Worm (Caenorhabditis elegans): ENCODE results near the gene Y67H2A.7.

Y67H2A.7 gene

ce11 chrIV:13334287-13334686, 30.7 kb downstream of the Y67H2A.7 start (continued):
- TF ChIP-seq tbx-9 (tag; optimal IDR thresholded peaks at IDR 0.05; ENCODE audit: borderline replicate concordance) (no peak), egl-18 (GFP tag; IDR thresholded peaks at IDR 0.05) (no peak), F39B2.1 (GFP tag; IDR thresholded peaks at IDR 0.05) (no peak), ccch-3 (GFP tag; optimal IDR thresholded peaks at IDR 0.05) (no peak), B0336.3 (GFP tag; IDR thresholded peaks at IDR 0.05) (peak; percentile 43; the same call in 1 of the 2 replicates), F22D6.2 (tag; optimal IDR thresholded peaks at IDR 0.05) (no peak), mes-4 (tag; optimal IDR thresholded peaks at IDR 0.05) (no peak), B0035.1 (tag; optimal IDR thresholded peaks at IDR 0.05) (no peak), mel-28 (tag; optimal IDR thresholded peaks at IDR 0.05; ENCODE audit: borderline replicate concordance) (no peak), hmg-1.2 (GFP tag; IDR thresholded peaks at IDR 0.05) (no peak; the same call in 1 of the 2 replicates), hmg-20 (GFP tag; IDR thresholded peaks at IDR 0.05) (no peak), sptf-2 (GFP tag; optimal IDR thresholded peaks at IDR 0.05) (no peak), nhr-120 (GFP tag; IDR thresholded peaks at IDR 0.05) (no peak), nfya-1 (tag; optimal IDR thresholded peaks at IDR 0.05; ENCODE audit: borderline replicate concordance, insufficient read depth) (no peak), Y53G8AR.9 (GFP tag; conservative IDR thresholded peaks at IDR 0.05) (no peak), gei-17 (GFP tag; optimal IDR thresholded peaks at IDR 0.05) (no peak), nhr-80 (tag; optimal IDR thresholded peaks at IDR 0.05) (peak; percentile 92), F55B11.4 (tag; optimal IDR thresholded peaks at IDR 0.05; ENCODE audit: borderline replicate concordance, insufficient read depth) (no peak), hlh-26 (GFP tag; conservative IDR thresholded peaks at IDR 0.05) (no peak), Y67H2A.10 (GFP tag; conservative IDR thresholded peaks at IDR 0.05) (no peak), egl-44 (GFP tag; IDR thresholded peaks at IDR 0.05) (no peak), attf-6 (GFP tag; IDR thresholded peaks at IDR 0.05) (no peak), dpff-1 (tag; optimal IDR thresholded peaks at IDR 0.05) (no peak), akir-1 (GFP tag; optimal IDR thresholded peaks at IDR 0.05) (no peak), rec-8 (tag; optimal IDR thresholded peaks at IDR 0.05) (no peak), lin-54 (GFP tag; optimal IDR thresholded peaks at IDR 0.05) (no peak), bed-2 (GFP tag; IDR thresholded peaks at IDR 0.05) (no peak), athp-1 (tag; optimal IDR thresholded peaks at IDR 0.05) (no peak), repo-1 (tag; optimal IDR thresholded peaks at IDR 0.05) (no peak), hlh-12 (tag; optimal IDR thresholded peaks at IDR 0.05) (no peak), ceh-27 (GFP tag; optimal IDR thresholded peaks at IDR 0.05) (no peak), madf-3 (GFP tag; IDR thresholded peaks at IDR 0.05) (no peak), dox-1 (GFP tag; IDR thresholded peaks at IDR 0.05) (0 out of 2 replicates have a peak, but pooled peaks have one; percentile 41), lin-35 (GFP tag; optimal IDR thresholded peaks at IDR 0.05) (no peak), mcd-1 (GFP tag; IDR thresholded peaks at IDR 0.05) (no peak), rpc-1 (optimal IDR thresholded peaks at IDR 0.05) (no peak), rpc-1 (tag; optimal IDR thresholded peaks at IDR 0.05) (no peak), Y53F4B.3 (GFP tag; IDR thresholded peaks at IDR 0.05) (no peak), ztf-18 (tag; optimal IDR thresholded peaks at IDR 0.05) (no peak), xnd-1 (tag; optimal IDR thresholded peaks at IDR 0.05) (no peak), attf-5 (GFP tag; optimal IDR thresholded peaks at IDR 0.05) (peak; percentile 11), ceh-79 (tag; optimal IDR thresholded peaks at IDR 0.05) (no peak), cebp-1 (GFP tag; IDR thresholded peaks at IDR 0.05) (no peak), cebp-1 (tag; optimal IDR thresholded peaks at IDR 0.05) (peak; percentile 60), K11D2.4 (GFP tag; IDR thresholded peaks at IDR 0.05) (no peak), atf-7 (tag; optimal IDR thresholded peaks at IDR 0.05) (peak; percentile 14), F49E8.2 (tag; optimal IDR thresholded peaks at IDR 0.05; ENCODE audit: insufficient read depth) (no peak), tbp1 (GFP tag; optimal IDR thresholded peaks at IDR 0.05) (no peak), dpl-1 (GFP tag; optimal IDR thresholded peaks at IDR 0.05) (no peak), B0261.1 (tag; optimal IDR thresholded peaks at IDR 0.05) (no peak)
